Fruit fly (Drosophila melanogaster) whole organism, prepupa: Measurements from ENCODE around the gene eEF1alpha2.

Experiments used
- Blimp-1 ChIP-seq: fragments of 200-800 bp; sonication (Bioruptor generic); optimal IDR thresholded peaks from 3 replicates; lab custom pipeline; 2017; ENCODE audit warnings: missing biosample characterization, missing genetic modification characterization, mild to moderate bottlenecking, moderate library complexity, missing genetic modification reagents
- CG10631 ChIP-seq: fragments of 200-800 bp; sonication (Bioruptor generic); optimal IDR thresholded peaks from 2 replicates; lab custom pipeline; 2016; ENCODE audit warnings: missing biosample characterization, missing genetic modification characterization
- CG10669 ChIP-seq: fragments of 200-800 bp; sonication (Bioruptor generic); optimal IDR thresholded peaks from 3 replicates; lab custom pipeline; 2018; ENCODE audit warnings: missing biosample characterization, mild to moderate bottlenecking, missing genetic modification characterization, moderate library complexity
- CG11762 ChIP-seq: fragments of 200-800 bp; sonication (Bioruptor generic); optimal IDR thresholded peaks from 3 replicates; lab custom pipeline; 2016; ENCODE audit warnings: missing biosample characterization, missing genetic modification characterization; ENCODE audit not compliant: insufficient read depth
- CG15336 ChIP-seq: fragments of 200-800 bp; sonication (Bioruptor generic); IDR thresholded peaks from 2 replicates; pipeline ENCODE4 v1.3.6; 2022; ENCODE audit warnings: missing biosample characterization, missing genetic modification characterization
- CG3032 ChIP-seq: fragments of 200-800 bp; optimal IDR thresholded peaks from 2 replicates; lab custom pipeline; 2019; ENCODE audit warnings: missing biosample characterization, mild to moderate bottlenecking, missing genetic modification characterization, moderate library complexity
- CG32006 ChIP-seq: fragments of 200-800 bp; sonication (Bioruptor generic); optimal IDR thresholded peaks from 3 replicates; lab custom pipeline; 2017; ENCODE audit warnings: missing biosample characterization, mild to moderate bottlenecking, missing genetic modification characterization
- CG3919 ChIP-seq: fragments of 200-800 bp; sonication (Bioruptor generic); optimal IDR thresholded peaks from 3 replicates; lab custom pipeline; 2016; ENCODE audit warnings: missing biosample characterization, missing genetic modification characterization
- CG4318 ChIP-seq: fragments of 200-800 bp; sonication (Bioruptor generic); optimal IDR thresholded peaks from 3 replicates; lab custom pipeline; 2017; ENCODE audit warnings: missing biosample characterization, mild to moderate bottlenecking, missing genetic modification characterization
- CG6163 ChIP-seq: fragments of 200-800 bp; sonication (Bioruptor generic); IDR thresholded peaks from 3 replicates; pipeline ENCODE4 v1.3.6; 2022; ENCODE audit warnings: missing biosample characterization, missing genetic modification characterization
- CG6276 ChIP-seq: fragments of 200-800 bp; sonication (Bioruptor generic); optimal IDR thresholded peaks from 2 replicates; lab custom pipeline; 2017; ENCODE audit warnings: missing biosample characterization, mild to moderate bottlenecking, missing genetic modification characterization
- CG6792 ChIP-seq: fragments of 200-800 bp; sonication (Bioruptor generic); optimal IDR thresholded peaks from 3 replicates; lab custom pipeline; 2016; ENCODE audit warnings: missing biosample characterization, missing genetic modification characterization
- CG6854 ChIP-seq: fragments of 200-800 bp; sonication (Bioruptor generic); optimal IDR thresholded peaks from 2 replicates; lab custom pipeline; 2017; ENCODE audit warnings: missing biosample characterization, mild to moderate bottlenecking, missing genetic modification characterization
- CG8119 ChIP-seq: fragments of 200-800 bp; sonication (Bioruptor generic); IDR thresholded peaks from 3 replicates; pipeline ENCODE4 v1.3.6; 2022; ENCODE audit warnings: missing biosample characterization, missing genetic modification characterization
- CG8632 ChIP-seq: fragments of 200-800 bp; sonication (Bioruptor generic); optimal IDR thresholded peaks from 3 replicates; lab custom pipeline; 2016; ENCODE audit warnings: missing biosample characterization, missing genetic modification characterization
- CG9139 ChIP-seq: fragments of 200-800 bp; sonication (Bioruptor generic); optimal IDR thresholded peaks from 3 replicates; lab custom pipeline; 2017; ENCODE audit warnings: missing biosample characterization, mild to moderate bottlenecking, missing genetic modification characterization
- Eip75B ChIP-seq: fragments of 200-800 bp; sonication (Bioruptor generic); optimal IDR thresholded peaks from 3 replicates; lab custom pipeline; 2016; ENCODE audit warnings: missing biosample characterization, missing genetic modification characterization
- Eip78C ChIP-seq: fragments of 200-800 bp; sonication (Bioruptor generic); peaks from one replicate; lab custom pipeline; 2016; ENCODE audit warnings: missing biosample characterization, missing genetic modification characterization
- Ets96B ChIP-seq: fragments of 200-800 bp; optimal IDR thresholded peaks from 2 replicates; lab custom pipeline; 2019; ENCODE audit warnings: missing biosample characterization, mild to moderate bottlenecking, missing genetic modification characterization, moderate library complexity
- Gug ChIP-seq: fragments of 200-800 bp; sonication (Bioruptor generic); IDR thresholded peaks from 2 replicates; pipeline ENCODE4 v1.3.6; 2022; ENCODE audit warnings: missing biosample characterization, missing genetic modification characterization
- Hr4 ChIP-seq: fragments of 200-800 bp; sonication (Bioruptor generic); optimal IDR thresholded peaks from 3 replicates; lab custom pipeline; 2016; ENCODE audit warnings: missing biosample characterization, missing genetic modification characterization
- Lpt ChIP-seq: fragments of 200-800 bp; sonication (Bioruptor generic); optimal IDR thresholded peaks from 3 replicates; lab custom pipeline; 2016; ENCODE audit warnings: missing biosample characterization, missing genetic modification characterization
- OdsH ChIP-seq: fragments of 200-800 bp; sonication (Bioruptor generic); optimal IDR thresholded peaks from 3 replicates; lab custom pipeline; 2016; ENCODE audit warnings: missing biosample characterization, missing genetic modification characterization
- Sox14 ChIP-seq: fragments of 200-800 bp; sonication (Bioruptor generic); optimal IDR thresholded peaks from 3 replicates; lab custom pipeline; 2016; ENCODE audit warnings: missing biosample characterization, missing genetic modification characterization
- Sox15 ChIP-seq: fragments of 200-800 bp; sonication (Bioruptor generic); optimal IDR thresholded peaks from 3 replicates; lab custom pipeline; 2016; ENCODE audit warnings: missing biosample characterization, missing genetic modification characterization
- achi ChIP-seq: fragments of 200-800 bp; sonication (Bioruptor generic); optimal IDR thresholded peaks from 3 replicates; lab custom pipeline; 2016; ENCODE audit warnings: missing biosample characterization, missing genetic modification characterization
- acj6 ChIP-seq: fragments of 200-800 bp; sonication (Bioruptor generic); optimal IDR thresholded peaks from 3 replicates; lab custom pipeline; 2016; ENCODE audit warnings: missing biosample characterization, missing genetic modification characterization
- dac ChIP-seq: fragments of 200-800 bp; sonication (Bioruptor generic); optimal IDR thresholded peaks from 2 replicates; lab custom pipeline; 2017; ENCODE audit warnings: missing biosample characterization, mild to moderate bottlenecking, missing genetic modification characterization
- dsx ChIP-seq: fragments of 200-800 bp; optimal IDR thresholded peaks from 3 replicates; lab custom pipeline; 2019; ENCODE audit warnings: missing biosample characterization, mild to moderate bottlenecking, missing genetic modification characterization, moderate library complexity; ENCODE audit not compliant: poor library complexity, severe bottlenecking
- esn ChIP-seq: fragments of 200-800 bp; sonication (Bioruptor generic); optimal IDR thresholded peaks from 2 replicates; lab custom pipeline; 2016; ENCODE audit warnings: missing biosample characterization, mild to moderate bottlenecking, missing genetic modification characterization, moderate library complexity
- fd59A ChIP-seq: fragments of 200-800 bp; sonication (Bioruptor generic); optimal IDR thresholded peaks from 2 replicates; lab custom pipeline; 2017; ENCODE audit warnings: missing biosample characterization, mild to moderate bottlenecking, missing genetic modification characterization, missing genetic modification reagents
- fkh ChIP-seq: fragments of 200-800 bp; sonication (Bioruptor generic); optimal IDR thresholded peaks from 3 replicates; lab custom pipeline; 2017; ENCODE audit warnings: missing biosample characterization, mild to moderate bottlenecking, missing genetic modification characterization, moderate library complexity
- net ChIP-seq: fragments of 200-800 bp; sonication (Bioruptor generic); optimal IDR thresholded peaks from 3 replicates; lab custom pipeline; 2016; ENCODE audit warnings: missing biosample characterization, missing genetic modification characterization
- pdm3 ChIP-seq: fragments of 200-800 bp; sonication (Bioruptor generic); optimal IDR thresholded peaks from 3 replicates; lab custom pipeline; 2016; ENCODE audit warnings: missing biosample characterization, missing genetic modification characterization
- salr ChIP-seq, 2 experiments: fragments of 200-800 bp; sonication (Bioruptor generic); optimal IDR thresholded peaks; 3 replicates each; lab custom pipeline; 2016 to 2018; ENCODE audit warnings: missing biosample characterization in 2 of 2, missing genetic modification characterization in 2 of 2, mild to moderate bottlenecking in 1 of 2
- ss ChIP-seq, 2 experiments: fragments of 200-800 bp; sonication (Bioruptor generic); optimal IDR thresholded peaks; 2 replicates in 1 of 2; 3 replicates in 1 of 2; lab custom pipeline; 2017 to 2018; ENCODE audit warnings: mild to moderate bottlenecking in 2 of 2, missing biosample characterization in 2 of 2, missing genetic modification characterization in 2 of 2, moderate library complexity in 1 of 2
- topi ChIP-seq: fragments of 200-800 bp; sonication (Bioruptor generic); optimal IDR thresholded peaks from 3 replicates; lab custom pipeline; 2016; ENCODE audit warnings: missing biosample characterization, missing genetic modification characterization
- vri ChIP-seq: fragments of 200-800 bp; sonication (Bioruptor generic); optimal IDR thresholded peaks from 3 replicates; lab custom pipeline; 2016; ENCODE audit warnings: missing biosample characterization, mild to moderate bottlenecking, missing genetic modification characterization

The eEF1alpha2 gene

DNA sequence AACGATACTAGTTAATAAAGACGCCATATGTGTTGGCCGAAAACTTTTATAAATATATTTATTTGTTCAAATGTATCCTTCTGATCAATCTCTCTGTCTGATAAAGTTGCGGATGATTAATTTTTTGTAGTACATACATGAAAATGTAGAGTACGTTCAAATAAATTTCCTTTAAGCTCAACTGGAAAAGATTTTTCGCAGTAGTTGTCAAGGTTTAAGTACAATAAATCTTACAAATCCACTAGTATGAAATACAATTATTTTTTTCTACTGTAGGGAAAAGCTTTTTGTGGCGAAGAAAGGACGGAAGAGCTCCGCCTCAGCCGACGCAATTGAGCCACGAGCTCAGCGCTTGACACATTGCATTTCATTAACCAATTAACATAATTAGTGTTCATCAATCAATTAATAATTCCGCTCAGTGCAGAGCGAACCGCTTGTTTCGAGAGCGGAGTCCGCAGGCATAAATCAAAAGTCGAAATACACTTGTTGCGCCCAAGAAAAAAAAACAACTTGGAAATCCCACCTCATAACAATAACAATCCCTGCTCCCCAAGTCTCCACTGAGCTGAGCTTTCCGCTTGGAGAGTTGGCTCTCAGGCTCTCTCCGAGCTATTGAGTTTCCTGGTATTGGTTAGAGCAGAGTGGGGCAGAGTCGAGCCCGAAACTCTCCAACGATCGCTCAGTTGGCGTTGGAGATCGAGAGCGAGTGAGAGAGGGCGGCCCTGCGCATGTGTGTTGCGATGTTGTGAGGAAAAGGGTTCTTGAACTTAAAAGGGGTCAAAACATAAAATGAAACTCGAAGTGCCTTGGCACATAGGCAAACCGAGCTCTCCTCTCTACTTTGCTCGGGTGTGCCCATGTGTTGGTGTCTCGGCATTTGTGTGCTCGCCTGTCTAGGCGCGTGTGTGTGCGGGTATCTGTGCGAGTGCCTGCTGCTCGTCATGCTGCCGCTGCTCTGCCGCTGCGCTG is 49.3 kb upstream of the eEF1alpha2 start (continued):
- TF ChIP-seq CG8632 (GFP tag; lab: Kevin White, UChicago) (peak; percentile 70), fkh (GFP tag; lab: Kevin White, UChicago) (no peak), Gug (no peak), Eip78C (peak; percentile 88), CG6854 (GFP tag; lab: Kevin White, UChicago) (peak; percentile 43), CG6792 (GFP tag; lab: Kevin White, UChicago) (peak; percentile 21), esn (GFP tag; lab: Kevin White, UChicago) (peak; percentile 64), CG32006 (peak; percentile 69), OdsH (GFP tag; lab: Kevin White, UChicago) (peak; percentile 67), CG9139 (GFP tag; lab: Kevin White, UChicago) (no peak), CG11762 (GFP tag; lab: Kevin White, UChicago) (peak; percentile 39), fd59A (GFP tag; lab: Kevin White, UChicago) (peak; percentile 45), pdm3 (GFP tag; lab: Kevin White, UChicago) (peak; percentile 67), dac (no peak), CG6163 (GFP tag; lab: Robert Waterston, UW) (peak; percentile 51; the same call in 2 of the 3 replicates), CG10669 (peak; percentile 44)

DNA sequence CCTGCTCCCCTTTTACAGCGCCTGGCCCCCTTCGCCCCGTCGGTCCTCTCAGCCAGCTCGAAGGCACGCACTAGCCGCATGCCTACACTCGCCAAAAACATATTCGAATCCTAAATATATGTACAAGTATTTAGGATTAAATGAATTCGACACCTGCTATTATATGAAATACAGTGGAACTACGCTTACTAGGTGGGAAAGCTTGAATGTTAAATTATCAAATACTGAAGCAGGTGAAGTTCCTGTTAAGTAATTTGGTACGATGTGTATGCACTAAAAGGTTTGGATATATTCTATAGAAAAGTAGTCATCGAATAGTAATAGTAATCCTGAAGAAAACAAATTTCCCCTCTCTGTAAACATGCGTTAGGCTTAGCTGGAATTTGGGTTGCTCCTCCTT is 48.5 kb upstream of the eEF1alpha2 start:
- TF ChIP-seq vri (GFP tag; lab: Kevin White, UChicago), result no peak
- peak; percentile 48 for TF ChIP-seq Eip75B (GFP tag; lab: Kevin White, UChicago)
- no peak for TF ChIP-seq Sox15 (GFP tag; lab: Kevin White, UChicago)
- TF ChIP-seq topi (GFP tag; lab: Kevin White, UChicago), result no peak
- TF ChIP-seq acj6 (GFP tag; lab: Kevin White, UChicago), result peak; percentile 45
- TF ChIP-seq Hr4, result peak; percentile 82
- peak; percentile 56 for TF ChIP-seq CG15336 (GFP tag; lab: Robert Waterston, UW)
- TF ChIP-seq CG4318 (GFP tag; lab: Kevin White, UChicago), result peak; percentile 70
- TF ChIP-seq CG3032 (tag; lab: Kevin White, UChicago), result peak; percentile 18
- TF ChIP-seq OdsH (GFP tag; lab: Kevin White, UChicago), result peak; percentile 30
- no peak for TF ChIP-seq fd59A (GFP tag; lab: Kevin White, UChicago)
- TF ChIP-seq Lpt (GFP tag; lab: Kevin White, UChicago), result no peak
- peak; percentile 63 for TF ChIP-seq pdm3 (GFP tag; lab: Kevin White, UChicago)
- TF ChIP-seq CG10631 (GFP tag; lab: Kevin White, UChicago), result peak; percentile 72
- TF ChIP-seq ss (GFP tag; optimal IDR thresholded peaks at IDR 0.05; lab: Kevin White, UChicago), result no peak
- peak; percentile 6 for TF ChIP-seq net
- peak; percentile 43 for TF ChIP-seq CG6276
- TF ChIP-seq salr (GFP tag; optimal IDR thresholded peaks at IDR 0.05; lab: Kevin White, UChicago), result peak in 1 of 2 experiments; percentile 73
- no peak for TF ChIP-seq CG6792 (GFP tag; lab: Kevin White, UChicago)
- TF ChIP-seq Ets96B, result peak; percentile 8
- peak; percentile 33; the same call in 1 of the 3 replicates for TF ChIP-seq CG6163 (GFP tag; lab: Robert Waterston, UW)
- peak; percentile 15 for TF ChIP-seq CG10669
- peak; percentile 47; the same call in 1 of the 3 replicates for TF ChIP-seq CG8119
- TF ChIP-seq CG3919 (GFP tag; lab: Kevin White, UChicago), result peak; percentile 57
- peak; percentile 29 for TF ChIP-seq Sox14 (GFP tag; lab: Kevin White, UChicago)
- peak; percentile 30 for TF ChIP-seq CG11762 (GFP tag; lab: Kevin White, UChicago)
- peak; percentile 72 for TF ChIP-seq dac
- no peak for TF ChIP-seq dsx
- peak; percentile 87 for TF ChIP-seq CG32006
- TF ChIP-seq Blimp-1, result no peak
- peak; percentile 51 for TF ChIP-seq achi (GFP tag; lab: Kevin White, UChicago)
- TF ChIP-seq Eip78C, result peak; percentile 83
